Worm (Caenorhabditis elegans) whole organism, young adult: ENCODE measurements around the gene C47E8.11.

Experiments used
- B0035.1 ChIP-seq: sonication (generic microtip); optimal IDR thresholded peaks from 2 replicates; lab custom pipeline; 2016; ENCODE audit warnings: missing genetic modification characterization, mild to moderate bottlenecking, missing compliant biosample characterization, missing genotype, missing genetic modification reagents
- B0261.1 ChIP-seq: sonication (generic microtip); optimal IDR thresholded peaks from 2 replicates; lab custom pipeline; 2016; ENCODE audit warnings: mild to moderate bottlenecking, missing genetic modification characterization, moderate library complexity, missing compliant biosample characterization
- B0336.3 ChIP-seq: fragments of 200-800 bp; sonication (Bioruptor generic); IDR thresholded peaks from 2 replicates; pipeline ENCODE4 v1.3.6; 2022; ENCODE audit warnings: missing genetic modification characterization, missing compliant biosample characterization
- F37B4.10 ChIP-seq: fragments of 200-800 bp; sonication (Bioruptor generic); IDR thresholded peaks from 2 replicates; pipeline ENCODE4 v1.3.6; 2022; ENCODE audit warnings: missing genetic modification characterization, missing compliant biosample characterization
- F57C9.4 ChIP-seq: sonication (generic microtip); optimal IDR thresholded peaks from 2 replicates; lab custom pipeline; 2017; ENCODE audit warnings: mild to moderate bottlenecking, missing genetic modification characterization, missing compliant biosample characterization
- K11D2.4 ChIP-seq: fragments of 200-800 bp; sonication (Bioruptor generic); IDR thresholded peaks from 2 replicates; pipeline ENCODE4 v1.3.6; 2022; ENCODE audit warnings: missing genetic modification reagents, missing genetic modification characterization, missing compliant biosample characterization
- K12H6.12 ChIP-seq: fragments of 200-800 bp; sonication (Bioruptor generic); optimal IDR thresholded peaks from 2 replicates; lab custom pipeline; 2018; ENCODE audit warnings: mild to moderate bottlenecking, missing genetic modification characterization, missing compliant biosample characterization
- T26A5.8 ChIP-seq: sonication (generic microtip); optimal IDR thresholded peaks from 2 replicates; lab custom pipeline; 2016; ENCODE audit warnings: missing genetic modification characterization, missing compliant biosample characterization
- Y79H2A.3 ChIP-seq: fragments of 200-800 bp; sonication (Bioruptor generic); conservative IDR thresholded peaks from 2 replicates; pipeline ENCODE4 v1.3.6; 2022; ENCODE audit warnings: missing genetic modification reagents, missing genetic modification characterization, missing compliant biosample characterization
- aptf-2 ChIP-seq: fragments of 200-800 bp; sonication (Bioruptor generic); conservative IDR thresholded peaks from 2 replicates; pipeline ENCODE4 v1.3.6; 2022; ENCODE audit warnings: missing genetic modification reagents, missing genetic modification characterization, missing compliant biosample characterization
- atf-7 ChIP-seq: sonication (generic microtip); optimal IDR thresholded peaks from 2 replicates; lab custom pipeline; 2017; ENCODE audit warnings: mild to moderate bottlenecking, missing genetic modification characterization, missing compliant biosample characterization
- athp-1 ChIP-seq: sonication (generic microtip); optimal IDR thresholded peaks from 2 replicates; lab custom pipeline; 2017; ENCODE audit warnings: mild to moderate bottlenecking, missing genetic modification characterization, missing compliant biosample characterization
- attf-3 ChIP-seq: fragments of 200-800 bp; sonication (Bioruptor generic); conservative IDR thresholded peaks from 2 replicates; pipeline ENCODE4 v1.3.6; 2022; ENCODE audit warnings: missing genetic modification reagents, missing genetic modification characterization, missing compliant biosample characterization
- attf-5 ChIP-seq: fragments of 200-800 bp; sonication (Bioruptor generic); optimal IDR thresholded peaks from 2 replicates; lab custom pipeline; 2018; ENCODE audit warnings: mild to moderate bottlenecking, missing genetic modification characterization, missing compliant biosample characterization
- bed-2 ChIP-seq: fragments of 200-800 bp; sonication (Bioruptor generic); IDR thresholded peaks from 2 replicates; pipeline ENCODE4 v1.3.6; 2022; ENCODE audit warnings: missing genetic modification reagents, missing genetic modification characterization, missing compliant biosample characterization
- ccch-3 ChIP-seq: fragments of 200-800 bp; sonication (Bioruptor generic); optimal IDR thresholded peaks from 2 replicates; lab custom pipeline; 2018; ENCODE audit warnings: mild to moderate bottlenecking, missing genetic modification characterization, missing compliant biosample characterization
- ceh-58 ChIP-seq: fragments of 200-800 bp; sonication (Bioruptor generic); IDR thresholded peaks from 2 replicates; pipeline ENCODE4 v1.3.6; 2022; ENCODE audit warnings: missing genetic modification characterization, missing compliant biosample characterization
- ceh-91 ChIP-seq: fragments of 200-800 bp; sonication (Bioruptor generic); IDR thresholded peaks from 2 replicates; pipeline ENCODE4 v1.3.6; 2022; ENCODE audit warnings: missing genetic modification reagents, missing genetic modification characterization, missing compliant biosample characterization
- dpl-1 ChIP-seq: fragments of 150-350 bp; optimal IDR thresholded peaks from 2 replicates; lab custom pipeline; 2014; ENCODE audit warnings: missing biosample characterization, missing genetic modification reagents, missing genetic modification characterization
- hlh-12 ChIP-seq: sonication (generic microtip); optimal IDR thresholded peaks from 2 replicates; lab custom pipeline; 2016; ENCODE audit warnings: missing genetic modification characterization, missing compliant biosample characterization
- hrde-1 ChIP-seq: sonication (generic microtip); optimal IDR thresholded peaks from 2 replicates; lab custom pipeline; 2016; ENCODE audit warnings: missing genetic modification characterization, mild to moderate bottlenecking, missing compliant biosample characterization, moderate library complexity, missing genotype, missing genetic modification reagents, borderline replicate concordance
- hsf-1 ChIP-seq: fragments of 200-800 bp; sonication (Bioruptor generic); IDR thresholded peaks from 2 replicates; pipeline ENCODE4 v1.3.6; 2022; ENCODE audit warnings: missing genetic modification reagents, missing genetic modification characterization, missing compliant biosample characterization
- let-526 ChIP-seq: fragments of 200-800 bp; sonication (Bioruptor generic); IDR thresholded peaks from 2 replicates; pipeline ENCODE4 v1.3.6; 2022; ENCODE audit warnings: missing genetic modification reagents, missing genetic modification characterization, missing compliant biosample characterization
- lin-26 ChIP-seq: fragments of 200-800 bp; sonication (Bioruptor generic); IDR thresholded peaks from 2 replicates; pipeline ENCODE4 v1.3.6; 2022; ENCODE audit warnings: missing genetic modification reagents, missing genetic modification characterization, missing compliant biosample characterization
- lin-35 ChIP-seq, 3 experiments: fragments of 150-350 bp in 2 of 3; sonication (generic microtip) in 1 of 3; optimal IDR thresholded peaks; 2 replicates each; lab custom pipeline; 2014 to 2018; ENCODE audit warnings: missing biosample characterization in 3 of 3, missing genetic modification characterization in 3 of 3, missing genetic modification reagents in 3 of 3
- lin-40 ChIP-seq: sonication (generic microtip); optimal IDR thresholded peaks from 2 replicates; lab custom pipeline; 2016; ENCODE audit warnings: missing genetic modification characterization, mild to moderate bottlenecking, missing compliant biosample characterization, missing genotype, missing genetic modification reagents
- lsy-27 ChIP-seq: sonication (generic microtip); optimal IDR thresholded peaks from 2 replicates; lab custom pipeline; 2017; ENCODE audit warnings: missing genetic modification characterization, mild to moderate bottlenecking, missing compliant biosample characterization, antibody characterized with exemption, missing genotype, borderline replicate concordance; ENCODE audit not compliant: insufficient read depth
- madf-3 ChIP-seq: fragments of 200-800 bp; sonication (Bioruptor generic); IDR thresholded peaks from 2 replicates; pipeline ENCODE4 v1.3.6; 2022; ENCODE audit warnings: missing genetic modification reagents, missing genetic modification characterization, missing compliant biosample characterization
- mxl-1 ChIP-seq: sonication (generic microtip); optimal IDR thresholded peaks from 2 replicates; lab custom pipeline; 2016; ENCODE audit warnings: missing genetic modification characterization, missing compliant biosample characterization
- nfya-2 ChIP-seq: fragments of 200-800 bp; sonication (Bioruptor generic); IDR thresholded peaks from 2 replicates; pipeline ENCODE4 v1.3.6; 2022; ENCODE audit warnings: missing genetic modification reagents, missing genetic modification characterization, missing compliant biosample characterization
- nfyb-1 ChIP-seq: fragments of 200-800 bp; sonication (Bioruptor generic); IDR thresholded peaks from 2 replicates; pipeline ENCODE4 v1.3.6; 2022; ENCODE audit warnings: missing genetic modification reagents, missing genetic modification characterization, missing compliant biosample characterization
- nhr-120 ChIP-seq: fragments of 200-800 bp; sonication (Bioruptor generic); IDR thresholded peaks from 2 replicates; pipeline ENCODE4 v1.3.6; 2022; ENCODE audit warnings: missing genetic modification characterization, missing compliant biosample characterization
- nhr-80 ChIP-seq: sonication (generic microtip); optimal IDR thresholded peaks from 2 replicates; lab custom pipeline; 2016; ENCODE audit warnings: missing genetic modification characterization, missing compliant biosample characterization
- nhr-90 ChIP-seq: sonication (generic microtip); optimal IDR thresholded peaks from 2 replicates; lab custom pipeline; 2016; ENCODE audit warnings: missing genotype, mild to moderate bottlenecking, missing genetic modification characterization, missing compliant biosample characterization
- pbrm-1 ChIP-seq: fragments of 200-800 bp; sonication (Bioruptor generic); IDR thresholded peaks from 2 replicates; pipeline ENCODE4 v1.3.6; 2022; ENCODE audit warnings: missing genetic modification reagents, missing genetic modification characterization, missing compliant biosample characterization
- pha-4 ChIP-seq: fragments of 150-350 bp; sonication (generic microtip); optimal IDR thresholded peaks from 2 replicates; lab custom pipeline; 2014; ENCODE audit warnings: missing biosample characterization, missing genetic modification reagents, missing genetic modification characterization
- rcor-1 ChIP-seq: fragments of 200-800 bp; sonication (Bioruptor generic); IDR thresholded peaks from 2 replicates; pipeline ENCODE4 v1.3.6; 2022; ENCODE audit warnings: missing genetic modification reagents, missing genetic modification characterization, missing compliant biosample characterization
- sea-2 ChIP-seq: fragments of 200-800 bp; sonication (Bioruptor generic); IDR thresholded peaks from 2 replicates; pipeline ENCODE4 v1.3.6; 2022; ENCODE audit warnings: missing genetic modification characterization, missing compliant biosample characterization
- snpc-1.1 ChIP-seq: sonication (generic microtip); optimal IDR thresholded peaks from 2 replicates; lab custom pipeline; 2017; ENCODE audit warnings: missing genetic modification characterization, mild to moderate bottlenecking, missing compliant biosample characterization, antibody characterized with exemption, moderate library complexity, missing genotype, missing genetic modification reagents; ENCODE audit not compliant: insufficient read depth
- snpc-1.3 ChIP-seq: sonication (generic microtip); optimal IDR thresholded peaks from 2 replicates; lab custom pipeline; 2017; ENCODE audit warnings: missing genetic modification characterization, mild to moderate bottlenecking, missing compliant biosample characterization, antibody characterized with exemption, moderate library complexity, missing genotype, missing genetic modification reagents; ENCODE audit not compliant: insufficient read depth
- snpc-4 ChIP-seq, 5 experiments: fragments of 150-350 bp in 1 of 5; sonication (generic microtip) in 4 of 5; optimal IDR thresholded peaks; 2 replicates each; lab custom pipeline; 2014 to 2018; ENCODE audit warnings: missing genetic modification characterization in 5 of 5, missing biosample characterization in 3 of 5, antibody characterized with exemption in 2 of 5, mild to moderate bottlenecking in 2 of 5, missing compliant biosample characterization in 2 of 5, missing genotype in 2 of 5, moderate library complexity in 2 of 5, missing genetic modification reagents in 1 of 5
- sptf-2 ChIP-seq: fragments of 200-800 bp; sonication (Bioruptor generic); optimal IDR thresholded peaks from 2 replicates; lab custom pipeline; 2018; ENCODE audit warnings: mild to moderate bottlenecking, missing genetic modification characterization, missing compliant biosample characterization
- tlf-1 ChIP-seq: fragments of 200-800 bp; sonication (Bioruptor generic); optimal IDR thresholded peaks from 2 replicates; lab custom pipeline; 2018; ENCODE audit warnings: mild to moderate bottlenecking, missing genetic modification characterization, missing compliant biosample characterization
- zim-3 ChIP-seq: sonication (generic microtip); optimal IDR thresholded peaks from 2 replicates; lab custom pipeline; 2017; ENCODE audit warnings: mild to moderate bottlenecking, missing genetic modification characterization, moderate library complexity, missing compliant biosample characterization
- ztf-18 ChIP-seq: sonication (generic microtip); optimal IDR thresholded peaks from 2 replicates; lab custom pipeline; 2016; ENCODE audit warnings: missing genotype, mild to moderate bottlenecking, missing genetic modification characterization, missing compliant biosample characterization
- ztf-26 ChIP-seq: sonication (generic microtip); optimal IDR thresholded peaks from 2 replicates; lab custom pipeline; 2017; ENCODE audit warnings: missing genetic modification characterization, missing compliant biosample characterization

The C47E8.11 gene

DNA sequence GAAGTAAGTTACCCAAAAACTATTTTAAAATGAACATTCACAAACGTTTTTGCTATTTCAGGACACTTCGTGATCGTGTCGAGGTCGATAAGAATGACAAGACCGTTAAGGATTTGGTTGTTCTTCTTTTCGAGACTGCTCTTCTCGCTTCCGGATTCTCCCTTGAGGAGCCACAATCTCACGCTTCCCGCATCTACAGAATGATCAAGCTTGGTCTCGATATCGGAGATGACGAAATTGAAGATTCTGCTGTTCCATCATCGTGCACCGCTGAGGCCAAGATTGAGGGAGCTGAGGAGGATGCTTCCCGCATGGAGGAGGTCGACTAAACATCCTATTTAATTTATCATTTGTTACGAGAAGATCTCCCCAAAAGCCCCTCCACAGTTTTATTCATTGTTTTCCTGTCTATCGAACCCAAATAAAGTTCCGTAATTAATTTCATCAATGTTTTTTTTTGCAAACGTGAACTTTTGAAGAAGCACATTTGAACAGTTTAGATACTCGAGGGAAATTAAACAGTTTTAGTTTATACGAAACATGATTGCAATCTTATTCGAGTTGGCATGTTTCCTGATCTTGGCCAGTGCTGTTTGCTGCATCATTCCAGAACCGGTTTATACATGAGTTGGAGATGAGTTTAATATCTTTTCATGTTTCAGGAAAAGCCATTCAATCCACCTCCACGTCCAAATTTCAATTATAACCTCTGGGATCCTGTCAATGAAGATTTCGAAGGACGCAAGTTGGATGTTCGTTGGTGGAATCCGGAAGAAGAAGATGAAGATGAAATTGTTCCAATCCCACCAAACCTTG lies at the start of gene C47E8.11 (continued):
- TF ChIP-seq snpc-1.1 (tag; lab: Kevin White, UChicago) (no peak), pha-4 (tag; lab: Kevin White, UChicago) (no peak), pbrm-1 (GFP tag; lab: Robert Waterston, UW) (peak; percentile 85), mxl-1 (no peak), K11D2.4 (GFP tag; lab: Robert Waterston, UW) (no peak), ztf-18 (tag; lab: Kevin White, UChicago) (peak; percentile 43), attf-3 (no peak), lin-40 (peak; percentile 52), rcor-1 (GFP tag; lab: Robert Waterston, UW) (peak; percentile 30), nfya-2 (GFP tag; lab: Robert Waterston, UW) (peak; percentile 84; the same call in 1 of the 2 replicates), Y79H2A.3 (GFP tag; lab: Robert Waterston, UW) (no peak), dpl-1 (GFP tag; lab: Kevin White, UChicago) (no peak), nhr-80 (tag; lab: Kevin White, UChicago) (peak; percentile 32), lsy-27 (no peak), madf-3 (peak; percentile 72; the same call in 1 of the 2 replicates), lin-26 (no peak; the same call in 1 of the 2 replicates), aptf-2 (no peak), attf-5 (peak; percentile 26), ccch-3 (GFP tag; lab: Kevin White, UChicago) (no peak), B0336.3 (GFP tag; lab: Robert Waterston, UW) (peak; percentile 86), hlh-12 (no peak), bed-2 (no peak), K12H6.12 (tag; lab: Kevin White, UChicago) (peak; percentile 39), snpc-4 (GFP tag; optimal IDR thresholded peaks at IDR 0.05; lab: Kevin White, UChicago) (peak; percentile 3), snpc-4 (tag; optimal IDR thresholded peaks at IDR 0.05; lab: Kevin White, UChicago) (peak in 2 of 4 experiments; percentile 39 to 74), nhr-90 (tag; lab: Kevin White, UChicago) (no peak), snpc-1.3 (tag; lab: Kevin White, UChicago) (peak; percentile 82), nfyb-1 (GFP tag; lab: Robert Waterston, UW) (peak; percentile 75), ceh-91 (no peak), sea-2 (GFP tag; lab: Robert Waterston, UW) (no peak), T26A5.8 (tag; lab: Kevin White, UChicago) (no peak), hrde-1 (tag; lab: Kevin White, UChicago) (peak; percentile 21), let-526 (GFP tag; lab: Robert Waterston, UW) (no peak; the same call in 1 of the 2 replicates), B0261.1 (tag; lab: Kevin White, UChicago) (peak; percentile 6), F57C9.4 (no peak), tlf-1 (GFP tag; lab: Kevin White, UChicago) (peak; percentile 78), ztf-26 (tag; lab: Kevin White, UChicago) (peak; percentile 74), F37B4.10 (GFP tag; lab: Robert Waterston, UW) (no peak), lin-35 (GFP tag; optimal IDR thresholded peaks at IDR 0.05; lab: Kevin White, UChicago) (peak in 1 of 3 experiments; percentile 62), atf-7 (tag; lab: Kevin White, UChicago) (peak; percentile 34), nhr-120 (no peak), ceh-58 (GFP tag; lab: Robert Waterston, UW) (no peak), athp-1 (tag; lab: Kevin White, UChicago) (peak; percentile 41), zim-3 (tag; lab: Kevin White, UChicago) (peak; percentile 50), hsf-1 (peak; percentile 85), B0035.1 (tag; lab: Kevin White, UChicago) (no peak), sptf-2 (peak; percentile 16)
